Fruit fly (Drosophila melanogaster) Kc167 (cell line): ENCODE measurements around the gene CG5612.

Experiments used
- Myc ChIP-seq: fragments of >200 bp; optimal IDR thresholded peaks from 2 replicates; lab custom pipeline; 2017; ENCODE audit warnings: missing external identifiers
- Sin3A ChIP-seq: fragments of >200 bp; optimal IDR thresholded peaks from 2 replicates; lab custom pipeline; 2018; ENCODE audit warnings: missing external identifiers
- h ChIP-seq: fragments of >200 bp; optimal IDR thresholded peaks from 3 replicates; lab custom pipeline; 2018; ENCODE audit warnings: missing external identifiers
- insv ChIP-seq: fragments of >200 bp; optimal IDR thresholded peaks from 3 replicates; lab custom pipeline; 2018; ENCODE audit warnings: missing external identifiers
- psq ChIP-seq: fragments of >200 bp; optimal IDR thresholded peaks from 2 replicates; lab custom pipeline; 2017; ENCODE audit warnings: missing external identifiers
- ttk ChIP-seq: sonication (Bioruptor generic); optimal IDR thresholded peaks from 2 replicates; lab custom pipeline; 2017; ENCODE audit warnings: missing external identifiers

The CG5612 gene

dm6 chr3R:27580274-27581011 lies 45.4 kb downstream of the CG5612 start:
- TF ChIP-seq Sin3A (no peak), psq (lab: Kevin White, UChicago) (no peak), Myc (lab: Kevin White, UChicago) (no peak), insv (lab: Kevin White, UChicago) (no peak), h (lab: Kevin White, UChicago) (no peak), ttk (lab: Kevin White, UChicago) (no peak)

- TF ChIP-seq insv (lab: Kevin White, UChicago), result no peak
- no peak for TF ChIP-seq Myc (lab: Kevin White, UChicago)
- no peak for TF ChIP-seq h (lab: Kevin White, UChicago)
- TF ChIP-seq psq (lab: Kevin White, UChicago), result no peak
- no peak for TF ChIP-seq ttk (lab: Kevin White, UChicago)
- TF ChIP-seq Sin3A, result no peak
Observed at dm6 chr3R:27579422-27579821, 46.4 kb downstream of the CG5612 start.
